Fruit fly (Drosophila melanogaster) whole organism, embryonic: ENCODE results near the gene Hsp22.

ENCODE experiments used
- BtbVII ChIP-seq: fragments of 200-800 bp; sonication (Bioruptor generic); optimal IDR thresholded peaks from 3 replicates; lab custom pipeline; 2017; ENCODE audit warnings: missing biosample characterization, mild to moderate bottlenecking, missing genetic modification characterization
- CG10366 ChIP-seq: fragments of 200-800 bp; sonication (Bioruptor generic); IDR thresholded peaks from 2 replicates; pipeline ENCODE4 v1.3.6; 2022; ENCODE audit warnings: missing biosample characterization, missing genetic modification characterization
- CG11560 ChIP-seq: fragments of 200-800 bp; sonication (Bioruptor generic); IDR thresholded peaks from 3 replicates; pipeline ENCODE4 v1.3.6; 2022; ENCODE audit warnings: missing biosample characterization, missing genetic modification characterization
- CG12155 ChIP-seq: fragments of 200-800 bp; sonication (Bioruptor generic); optimal IDR thresholded peaks from 3 replicates; lab custom pipeline; 2016; ENCODE audit warnings: missing biosample characterization, missing genetic modification characterization
- CG12299 ChIP-seq: fragments of 200-800 bp; sonication (Bioruptor generic); optimal IDR thresholded peaks from 2 replicates; lab custom pipeline; 2018; ENCODE audit warnings: missing biosample characterization, mild to moderate bottlenecking, missing genetic modification characterization
- CG12391 ChIP-seq: fragments of 200-800 bp; sonication (Bioruptor generic); optimal IDR thresholded peaks from 3 replicates; lab custom pipeline; 2018; ENCODE audit warnings: missing biosample characterization, mild to moderate bottlenecking, missing genetic modification characterization, moderate library complexity
- CG12769 ChIP-seq: fragments of 200-800 bp; sonication (Bioruptor generic); optimal IDR thresholded peaks from 2 replicates; lab custom pipeline; 2019; ENCODE audit warnings: missing biosample characterization, mild to moderate bottlenecking, missing genetic modification characterization, moderate library complexity
- CG13624 ChIP-seq: fragments of 200-800 bp; sonication (Bioruptor generic); optimal IDR thresholded peaks from 2 replicates; lab custom pipeline; 2016; ENCODE audit warnings: missing biosample characterization, missing genetic modification characterization
- CG13894 ChIP-seq: fragments of 200-800 bp; sonication (Bioruptor generic); optimal IDR thresholded peaks from 3 replicates; lab custom pipeline; 2018; ENCODE audit warnings: missing biosample characterization, mild to moderate bottlenecking, missing genetic modification characterization, moderate library complexity
- CG15479 ChIP-seq: fragments of 200-800 bp; sonication (Bioruptor generic); optimal IDR thresholded peaks from 3 replicates; lab custom pipeline; 2019; ENCODE audit warnings: missing biosample characterization, mild to moderate bottlenecking, missing genetic modification characterization, moderate library complexity
- CG15514 ChIP-seq: fragments of 200-800 bp; sonication (Bioruptor generic); optimal IDR thresholded peaks from 3 replicates; lab custom pipeline; 2017; ENCODE audit warnings: missing biosample characterization, missing genetic modification characterization, mild to moderate bottlenecking, moderate library complexity, missing genetic modification reagents
- CG16863 ChIP-seq: fragments of 200-800 bp; sonication (Bioruptor generic); optimal IDR thresholded peaks from 3 replicates; lab custom pipeline; 2016; ENCODE audit warnings: missing biosample characterization, missing genetic modification characterization
- CG17359 ChIP-seq: fragments of 200-800 bp; sonication (Bioruptor generic); optimal IDR thresholded peaks from 3 replicates; lab custom pipeline; 2018; ENCODE audit warnings: missing biosample characterization, mild to moderate bottlenecking, missing genetic modification characterization, moderate library complexity
- CG2678 ChIP-seq: fragments of 200-800 bp; sonication (Bioruptor generic); optimal IDR thresholded peaks from 3 replicates; lab custom pipeline; 2019; ENCODE audit warnings: missing biosample characterization, mild to moderate bottlenecking, missing genetic modification characterization, moderate library complexity
- CG3163 ChIP-seq: fragments of 200-800 bp; sonication (Bioruptor generic); optimal IDR thresholded peaks from 3 replicates; lab custom pipeline; 2016; ENCODE audit warnings: missing biosample characterization, missing genetic modification characterization
- CG3847 ChIP-seq: fragments of 200-800 bp; sonication (Bioruptor generic); IDR thresholded peaks from 2 replicates; pipeline ENCODE4 v1.3.6; 2022; ENCODE audit warnings: missing biosample characterization, missing genetic modification characterization
- CG4424 ChIP-seq: fragments of 200-800 bp; sonication (Bioruptor generic); optimal IDR thresholded peaks from 3 replicates; lab custom pipeline; 2016; ENCODE audit warnings: missing biosample characterization, missing genetic modification characterization
- CG6689 ChIP-seq: fragments of 200-800 bp; sonication (Bioruptor generic); IDR thresholded peaks from 2 replicates; pipeline ENCODE4 v1.3.6; 2022; ENCODE audit warnings: missing biosample characterization, missing genetic modification characterization
- CG6813 ChIP-seq: fragments of 200-800 bp; sonication (Bioruptor generic); optimal IDR thresholded peaks from 2 replicates; lab custom pipeline; 2017; ENCODE audit warnings: missing biosample characterization, missing genetic modification characterization, mild to moderate bottlenecking, moderate library complexity, missing genetic modification reagents
- CG7839 ChIP-seq: fragments of 200-800 bp; sonication (Bioruptor generic); optimal IDR thresholded peaks from 3 replicates; lab custom pipeline; 2018; ENCODE audit warnings: missing biosample characterization, mild to moderate bottlenecking, missing genetic modification characterization, moderate library complexity
- CG8359 ChIP-seq: fragments of 200-800 bp; sonication (Bioruptor generic); optimal IDR thresholded peaks from 2 replicates; lab custom pipeline; 2017; ENCODE audit warnings: missing biosample characterization, mild to moderate bottlenecking, missing genetic modification characterization, borderline replicate concordance
- Deaf1 ChIP-seq: fragments of 200-800 bp; optimal IDR thresholded peaks from 3 replicates; lab custom pipeline; 2019; ENCODE audit warnings: missing biosample characterization, mild to moderate bottlenecking, missing genetic modification characterization, moderate library complexity
- Jarid2 ChIP-seq: fragments of 200-800 bp; sonication (Bioruptor generic); optimal IDR thresholded peaks from 3 replicates; lab custom pipeline; 2017; ENCODE audit warnings: mild to moderate bottlenecking, missing biosample characterization, missing genetic modification reagents, missing genetic modification characterization
- Meics ChIP-seq: fragments of 200-800 bp; sonication (Bioruptor generic); optimal IDR thresholded peaks from 2 replicates; lab custom pipeline; 2017; ENCODE audit warnings: missing biosample characterization, mild to moderate bottlenecking, missing genetic modification characterization
- Mrtf ChIP-seq: fragments of 200-800 bp; sonication (Bioruptor generic); IDR thresholded peaks from 3 replicates; pipeline ENCODE4 v1.3.6; 2022; ENCODE audit warnings: missing biosample characterization, missing genetic modification characterization
- Nf-YC ChIP-seq: fragments of 200-800 bp; optimal IDR thresholded peaks from 3 replicates; lab custom pipeline; 2019; ENCODE audit warnings: missing biosample characterization, mild to moderate bottlenecking, missing genetic modification characterization, moderate library complexity
- NfI ChIP-seq: fragments of 200-800 bp; sonication (Bioruptor generic); optimal IDR thresholded peaks from 3 replicates; lab custom pipeline; 2018; ENCODE audit warnings: missing biosample characterization, mild to moderate bottlenecking, missing genetic modification characterization, moderate library complexity
- PHDP ChIP-seq: fragments of 200-800 bp; sonication (Bioruptor generic); optimal IDR thresholded peaks from 3 replicates; lab custom pipeline; 2018; ENCODE audit warnings: missing biosample characterization, mild to moderate bottlenecking, missing genetic modification characterization, moderate library complexity
- Trl ChIP-seq, 3 experiments: fragments of >200 bp in 2 of 3; fragments of 200-800 bp in 1 of 3; sonication (Bioruptor generic) in 1 of 3; optimal IDR thresholded peaks; 2 replicates in 1 of 3; 3 replicates in 2 of 3; lab custom pipeline; 2016 to 2017; ENCODE audit warnings: missing biosample characterization in 1 of 3, missing genetic modification characterization in 1 of 3
- Xbp1 ChIP-seq: fragments of 200-800 bp; sonication (Bioruptor generic); optimal IDR thresholded peaks from 3 replicates; lab custom pipeline; 2016; ENCODE audit warnings: missing biosample characterization, mild to moderate bottlenecking, missing genetic modification characterization
- al ChIP-seq: fragments of 200-800 bp; sonication (Bioruptor generic); IDR thresholded peaks from 2 replicates; pipeline ENCODE4 v1.3.6; 2022; ENCODE audit warnings: missing biosample characterization, missing genetic modification characterization
- aop ChIP-seq: fragments of 200-800 bp; sonication (Bioruptor generic); IDR thresholded peaks from 2 replicates; pipeline ENCODE4 v1.3.6; 2022; ENCODE audit warnings: missing biosample characterization, missing genetic modification characterization
- br ChIP-seq: fragments of >200 bp; optimal IDR thresholded peaks from 2 replicates; lab custom pipeline; 2017
- caup ChIP-seq: fragments of 200-800 bp; sonication (Bioruptor generic); optimal IDR thresholded peaks from 3 replicates; lab custom pipeline; 2017; ENCODE audit warnings: missing biosample characterization, mild to moderate bottlenecking, missing genetic modification characterization, moderate library complexity; ENCODE audit not compliant: severe bottlenecking
- crc ChIP-seq: fragments of 200-800 bp; sonication (Bioruptor generic); optimal IDR thresholded peaks from 2 replicates; lab custom pipeline; 2016; ENCODE audit warnings: missing biosample characterization, missing genetic modification characterization
- dpn ChIP-seq, 2 experiments: fragments of 200-800 bp; sonication (Bioruptor generic); optimal IDR thresholded peaks; 3 replicates each; lab custom pipeline; 2016; ENCODE audit warnings: missing biosample characterization in 2 of 2, missing genetic modification characterization in 2 of 2
- ems ChIP-seq: fragments of 200-800 bp; sonication (Bioruptor generic); optimal IDR thresholded peaks from 3 replicates; lab custom pipeline; 2016; ENCODE audit warnings: missing biosample characterization, missing genetic modification characterization
- grau ChIP-seq: fragments of 200-800 bp; optimal IDR thresholded peaks from 3 replicates; lab custom pipeline; 2019; ENCODE audit warnings: missing biosample characterization, mild to moderate bottlenecking, missing genetic modification characterization, moderate library complexity
- hkb ChIP-seq, 2 experiments: fragments of 200-800 bp in 1 of 2; fragments of >200 bp in 1 of 2; sonication (Bioruptor generic) in 1 of 2; IDR thresholded peaks in 1 of 2; optimal IDR thresholded peaks in 1 of 2; 2 replicates each; pipeline versions ENCODE4 v1.3.6 to Lab custom; 2017 to 2022; ENCODE audit warnings: missing biosample characterization in 1 of 2, missing genetic modification characterization in 1 of 2
- mirr ChIP-seq: fragments of 200-800 bp; sonication (Bioruptor generic); optimal IDR thresholded peaks from 3 replicates; lab custom pipeline; 2018; ENCODE audit warnings: missing biosample characterization, mild to moderate bottlenecking, missing genetic modification characterization
- pan ChIP-seq, 4 experiments: fragments of >200 bp in 3 of 4; fragments of 200-800 bp in 1 of 4; sonication (Bioruptor generic) in 1 of 4; optimal IDR thresholded peaks in 3 of 4; IDR thresholded peaks in 1 of 4; 2 replicates each; pipeline versions ENCODE4 v1.3.6 to Lab custom; 2017 to 2022; ENCODE audit warnings: missing biosample characterization in 2 of 4, missing genetic modification characterization in 2 of 4, mixed read lengths in 1 of 4
- pho ChIP-seq: fragments of 200-800 bp; sonication (Bioruptor generic); optimal IDR thresholded peaks from 2 replicates; lab custom pipeline; 2016; ENCODE audit warnings: missing biosample characterization, missing genetic modification characterization
- sens ChIP-seq: fragments of 200-800 bp; sonication (Bioruptor generic); peaks from one replicate; lab custom pipeline; 2016; ENCODE audit warnings: missing biosample characterization, missing genetic modification characterization
- slbo ChIP-seq: fragments of 200-800 bp; sonication (Bioruptor generic); IDR thresholded peaks from 2 replicates; pipeline ENCODE4 v1.3.6; 2022; ENCODE audit warnings: missing biosample characterization, missing genetic modification characterization
- sug ChIP-seq: fragments of 200-800 bp; optimal IDR thresholded peaks from 2 replicates; lab custom pipeline; 2019; ENCODE audit warnings: missing biosample characterization, mild to moderate bottlenecking, missing genetic modification characterization, moderate library complexity
- tx ChIP-seq: fragments of 200-800 bp; sonication (Bioruptor generic); optimal IDR thresholded peaks from 2 replicates; lab custom pipeline; 2016; ENCODE audit warnings: missing biosample characterization, missing genetic modification characterization
- unpg ChIP-seq: fragments of 200-800 bp; sonication (Bioruptor generic); optimal IDR thresholded peaks from 3 replicates; lab custom pipeline; 2018; ENCODE audit warnings: missing biosample characterization, mild to moderate bottlenecking, missing genetic modification characterization, moderate library complexity
- wdn ChIP-seq: fragments of 200-800 bp; sonication (Bioruptor generic); IDR thresholded peaks from 2 replicates; pipeline ENCODE4 v1.3.6; 2022; ENCODE audit warnings: missing biosample characterization, missing genetic modification characterization
- zen2 ChIP-seq: fragments of 200-800 bp; sonication (Bioruptor generic); IDR thresholded peaks from 3 replicates; pipeline ENCODE4 v1.3.6; 2022; ENCODE audit warnings: missing biosample characterization, missing genetic modification characterization; ENCODE audit not compliant: partially characterized antibody

The Hsp22 gene

dm6 chr3L:9349314-9349733, 23.4 kb upstream of the Hsp22 start, which contains the start of gene PGRP-LF (continued):
- TF ChIP-seq pan (optimal IDR thresholded peaks at IDR 0.05; lab: Kevin White, UChicago) (no peak), pan (GFP tag; optimal IDR thresholded peaks at IDR 0.05 in 1 of 2, IDR thresholded peaks at IDR 0.05 in 1 of 2) (peak in 1 of 2 experiments; percentile 5), CG2678 (tag; lab: Kevin White, UChicago) (peak; percentile 8), pho (GFP tag; lab: Kevin White, UChicago) (peak; percentile 5), Nf-YC (tag; lab: Kevin White, UChicago) (peak; percentile 68), CG12391 (tag; lab: Kevin White, UChicago) (no peak), al (GFP tag; lab: Robert Waterston, UW) (0 out of 2 replicates have a peak, but pooled peaks have one; percentile 5), CG13894 (tag; lab: Kevin White, UChicago) (peak; percentile 82), grau (tag; lab: Kevin White, UChicago) (peak; percentile 30), CG17359 (tag; lab: Kevin White, UChicago) (peak; percentile 4), slbo (0 out of 2 replicates have a peak, but pooled peaks have one; percentile 17), Xbp1 (peak; percentile 25), NfI (GFP tag; lab: Kevin White, UChicago) (peak; percentile 6), Deaf1 (peak; percentile 91), CG16863 (GFP tag; lab: Kevin White, UChicago) (no peak), CG4424 (GFP tag; lab: Kevin White, UChicago) (peak; percentile 1), br (lab: Kevin White, UChicago) (no peak), sug (tag; lab: Kevin White, UChicago) (peak; percentile 51), ems (GFP tag; lab: Kevin White, UChicago) (no peak), CG6813 (GFP tag; lab: Kevin White, UChicago) (peak; percentile 5), CG8359 (GFP tag; lab: Kevin White, UChicago) (no peak), dpn (GFP tag; optimal IDR thresholded peaks at IDR 0.05; lab: Kevin White, UChicago) (peak in 1 of 2 experiments; percentile 2), Mrtf (no peak), CG15479 (GFP tag; lab: Kevin White, UChicago) (no peak), caup (peak; percentile 24), sens (peak; percentile 45), Jarid2 (GFP tag; lab: Kevin White, UChicago) (peak; percentile 72), Trl (optimal IDR thresholded peaks at IDR 0.05; lab: Kevin White, UChicago) (no peak), Trl (GFP tag; optimal IDR thresholded peaks at IDR 0.05; lab: Kevin White, UChicago) (no peak), unpg (GFP tag; lab: Kevin White, UChicago) (peak; percentile 21), CG11560 (no peak), wdn (no peak), CG13624 (GFP tag; lab: Kevin White, UChicago) (peak; percentile 82), CG12155 (no peak), PHDP (tag; lab: Kevin White, UChicago) (peak; percentile 48), CG6689 (GFP tag; lab: Robert Waterston, UW) (no peak), CG3847 (no peak), CG12769 (tag; lab: Kevin White, UChicago) (peak; percentile 70), hkb (optimal IDR thresholded peaks at IDR 0.05; lab: Kevin White, UChicago) (no peak), hkb (GFP tag; IDR thresholded peaks at IDR 0.05; lab: Robert Waterston, UW) (0 out of 2 replicates have a peak, but pooled peaks have one; percentile 29), BtbVII (GFP tag; lab: Kevin White, UChicago) (peak; percentile 7), CG3163 (GFP tag; lab: Kevin White, UChicago) (peak; percentile 5), CG15514 (GFP tag; lab: Kevin White, UChicago) (peak; percentile 25), zen2 (GFP tag; lab: Robert Waterston, UW) (peak; percentile 37; the same call in 1 of the 3 replicates), CG7839 (tag; lab: Kevin White, UChicago) (peak; percentile 42), CG12299 (peak; percentile 18), tx (GFP tag; lab: Kevin White, UChicago) (no peak), mirr (GFP tag; lab: Kevin White, UChicago) (peak; percentile 5), CG10366 (GFP tag; lab: Robert Waterston, UW) (peak; percentile 94), Meics (peak; percentile 11), crc (GFP tag; lab: Kevin White, UChicago) (no peak), aop (GFP tag; lab: Robert Waterston, UW) (no peak)
